Fruit fly (Drosophila melanogaster) whole organism, embryonic: Measurements from ENCODE around the gene CG13108.

Experiments used
- ATbp ChIP-seq: fragments of 200-800 bp; sonication (Bioruptor generic); optimal IDR thresholded peaks from 2 replicates; lab custom pipeline; 2017; ENCODE audit warnings: missing biosample characterization, mild to moderate bottlenecking, missing genetic modification characterization, missing genetic modification reagents
- Abd-B ChIP-seq: fragments of 200-800 bp; sonication (Bioruptor generic); optimal IDR thresholded peaks from 2 replicates; lab custom pipeline; 2018; ENCODE audit warnings: missing biosample characterization, mild to moderate bottlenecking, missing genetic modification characterization, moderate library complexity
- Adf1 ChIP-seq: fragments of 200-800 bp; sonication (Bioruptor generic); IDR thresholded peaks from 2 replicates; pipeline ENCODE4 v1.3.6; 2022; ENCODE audit warnings: missing biosample characterization, missing genetic modification characterization
- CG11560 ChIP-seq: fragments of 200-800 bp; sonication (Bioruptor generic); IDR thresholded peaks from 3 replicates; pipeline ENCODE4 v1.3.6; 2022; ENCODE audit warnings: missing biosample characterization, missing genetic modification characterization
- CG1233 ChIP-seq: fragments of 200-800 bp; sonication (Bioruptor generic); optimal IDR thresholded peaks from 4 replicates; lab custom pipeline; 2018; ENCODE audit warnings: missing biosample characterization, mild to moderate bottlenecking, missing genetic modification characterization
- CG13123 ChIP-seq: fragments of 200-800 bp; sonication (Bioruptor generic); optimal IDR thresholded peaks from 2 replicates; lab custom pipeline; 2016; ENCODE audit warnings: missing biosample characterization, missing genetic modification characterization
- CG15269 ChIP-seq: fragments of 200-800 bp; sonication (Bioruptor generic); optimal IDR thresholded peaks from 2 replicates; lab custom pipeline; 2018; ENCODE audit warnings: missing biosample characterization, mild to moderate bottlenecking, missing genetic modification characterization, moderate library complexity
- CG1832 ChIP-seq: fragments of 200-800 bp; sonication (Bioruptor generic); optimal IDR thresholded peaks from 2 replicates; lab custom pipeline; 2017; ENCODE audit warnings: missing biosample characterization, mild to moderate bottlenecking, missing genetic modification characterization, inconsistent platforms
- CG2199 ChIP-seq: fragments of 200-800 bp; sonication (Bioruptor generic); IDR thresholded peaks from 3 replicates; pipeline ENCODE4 v1.3.6; 2022; ENCODE audit warnings: missing biosample characterization, missing genetic modification characterization
- CG32767 ChIP-seq: fragments of 200-800 bp; sonication (Bioruptor generic); IDR thresholded peaks from 2 replicates; pipeline ENCODE4 v1.3.6; 2022; ENCODE audit warnings: missing biosample characterization, missing genetic modification characterization
- CG3838 ChIP-seq: fragments of 200-800 bp; sonication (Bioruptor generic); optimal IDR thresholded peaks from 3 replicates; lab custom pipeline; 2016; ENCODE audit warnings: missing biosample characterization, missing genetic modification characterization
- CG3847 ChIP-seq: fragments of 200-800 bp; sonication (Bioruptor generic); IDR thresholded peaks from 2 replicates; pipeline ENCODE4 v1.3.6; 2022; ENCODE audit warnings: missing biosample characterization, missing genetic modification characterization
- CG3995 ChIP-seq: fragments of 200-800 bp; sonication (Bioruptor generic); optimal IDR thresholded peaks from 3 replicates; lab custom pipeline; 2016; ENCODE audit warnings: missing biosample characterization, missing genetic modification characterization
- CG7928 ChIP-seq: fragments of 200-800 bp; sonication (Bioruptor generic); optimal IDR thresholded peaks from 2 replicates; lab custom pipeline; 2017; ENCODE audit warnings: missing biosample characterization, mild to moderate bottlenecking, missing genetic modification characterization
- CG7963 ChIP-seq: fragments of 200-800 bp; sonication (Bioruptor generic); IDR thresholded peaks from 3 replicates; pipeline ENCODE4 v1.3.6; 2022; ENCODE audit warnings: missing biosample characterization, missing genetic modification characterization; ENCODE audit not compliant: partially characterized antibody
- CG8359 ChIP-seq: fragments of 200-800 bp; sonication (Bioruptor generic); optimal IDR thresholded peaks from 2 replicates; lab custom pipeline; 2017; ENCODE audit warnings: missing biosample characterization, mild to moderate bottlenecking, missing genetic modification characterization, borderline replicate concordance
- CG8388 ChIP-seq: fragments of 200-800 bp; sonication (Bioruptor generic); optimal IDR thresholded peaks from 2 replicates; lab custom pipeline; 2019; ENCODE audit warnings: missing biosample characterization, mild to moderate bottlenecking, missing genetic modification characterization, moderate library complexity
- CG8924 ChIP-seq: fragments of 200-800 bp; optimal IDR thresholded peaks from 3 replicates; lab custom pipeline; 2019; ENCODE audit warnings: missing biosample characterization, mild to moderate bottlenecking, missing genetic modification characterization, moderate library complexity
- Eip74EF ChIP-seq, 2 experiments: fragments of 200-800 bp in 1 of 2; fragments of >200 bp in 1 of 2; sonication (Bioruptor generic) in 1 of 2; optimal IDR thresholded peaks; 2 replicates each; lab custom pipeline; 2017 to 2019; ENCODE audit warnings: missing biosample characterization in 2 of 2, missing genetic modification characterization in 2 of 2, mild to moderate bottlenecking in 1 of 2, moderate library complexity in 1 of 2
- Fer1 ChIP-seq: fragments of 200-800 bp; sonication (Bioruptor generic); optimal IDR thresholded peaks from 2 replicates; lab custom pipeline; 2017; ENCODE audit warnings: missing biosample characterization, mild to moderate bottlenecking, missing genetic modification characterization
- HmgD ChIP-seq: fragments of 200-800 bp; sonication (Bioruptor generic); optimal IDR thresholded peaks from 3 replicates; lab custom pipeline; 2016; ENCODE audit warnings: missing biosample characterization, missing genetic modification characterization
- Mad ChIP-seq: fragments of 200-800 bp; sonication (Bioruptor generic); optimal IDR thresholded peaks from 2 replicates; lab custom pipeline; 2016; ENCODE audit warnings: missing biosample characterization, missing genetic modification characterization
- Max ChIP-seq: fragments of 200-800 bp; sonication (Bioruptor generic); optimal IDR thresholded peaks from 2 replicates; lab custom pipeline; 2016; ENCODE audit warnings: missing biosample characterization, mild to moderate bottlenecking, missing genetic modification characterization
- Med ChIP-seq: fragments of 200-800 bp; sonication (Bioruptor generic); peaks from one replicate; lab custom pipeline; 2016; ENCODE audit warnings: missing biosample characterization, missing genetic modification characterization, mild to moderate bottlenecking, inconsistent platforms, moderate library complexity
- NK7.1 ChIP-seq: fragments of 200-800 bp; sonication (Bioruptor generic); optimal IDR thresholded peaks from 3 replicates; lab custom pipeline; 2016; ENCODE audit warnings: missing biosample characterization, missing genetic modification characterization
- Ptx1 ChIP-seq: fragments of 200-800 bp; sonication (Bioruptor generic); IDR thresholded peaks from 2 replicates; pipeline ENCODE4 v1.3.6; 2022; ENCODE audit warnings: missing biosample characterization, missing genetic modification characterization
- Sox100B ChIP-seq: fragments of 200-800 bp; sonication (Bioruptor generic); optimal IDR thresholded peaks from 3 replicates; lab custom pipeline; 2018; ENCODE audit warnings: missing biosample characterization, mild to moderate bottlenecking, missing genetic modification characterization
- Spps ChIP-seq: fragments of 200-800 bp; sonication (Bioruptor generic); optimal IDR thresholded peaks from 2 replicates; lab custom pipeline; 2018; ENCODE audit warnings: missing biosample characterization, mild to moderate bottlenecking, missing genetic modification characterization
- TFAM ChIP-seq: fragments of 200-800 bp; sonication (Bioruptor generic); optimal IDR thresholded peaks from 2 replicates; lab custom pipeline; 2017; ENCODE audit warnings: missing biosample characterization, missing genetic modification characterization, inconsistent platforms
- aop ChIP-seq: fragments of 200-800 bp; sonication (Bioruptor generic); IDR thresholded peaks from 2 replicates; pipeline ENCODE4 v1.3.6; 2022; ENCODE audit warnings: missing biosample characterization, missing genetic modification characterization
- ara ChIP-seq: fragments of 200-800 bp; sonication (Bioruptor generic); IDR thresholded peaks from 2 replicates; pipeline ENCODE4 v1.3.6; 2022; ENCODE audit warnings: missing biosample characterization, missing genetic modification characterization
- bigmax ChIP-seq: fragments of 200-800 bp; sonication (Bioruptor generic); optimal IDR thresholded peaks from 2 replicates; lab custom pipeline; 2018; ENCODE audit warnings: missing biosample characterization, mild to moderate bottlenecking, missing genetic modification characterization
- btn ChIP-seq: fragments of 200-800 bp; sonication (Bioruptor generic); optimal IDR thresholded peaks from 2 replicates; lab custom pipeline; 2016; ENCODE audit warnings: missing biosample characterization, missing genetic modification characterization
- dpn ChIP-seq, 2 experiments: fragments of 200-800 bp; sonication (Bioruptor generic); optimal IDR thresholded peaks; 3 replicates each; lab custom pipeline; 2016; ENCODE audit warnings: missing biosample characterization in 2 of 2, missing genetic modification characterization in 2 of 2
- fd96Cb ChIP-seq: fragments of 200-800 bp; sonication (Bioruptor generic); optimal IDR thresholded peaks from 2 replicates; lab custom pipeline; 2018; ENCODE audit warnings: missing biosample characterization, mild to moderate bottlenecking, missing genetic modification characterization, moderate library complexity
- gem ChIP-seq: fragments of 200-800 bp; sonication (Bioruptor generic); optimal IDR thresholded peaks from 2 replicates; lab custom pipeline; 2019; ENCODE audit warnings: missing biosample characterization, mild to moderate bottlenecking, missing genetic modification characterization, moderate library complexity
- grau ChIP-seq: fragments of 200-800 bp; optimal IDR thresholded peaks from 3 replicates; lab custom pipeline; 2019; ENCODE audit warnings: missing biosample characterization, mild to moderate bottlenecking, missing genetic modification characterization, moderate library complexity
- ind ChIP-seq: fragments of 200-800 bp; sonication (Bioruptor generic); optimal IDR thresholded peaks from 3 replicates; lab custom pipeline; 2016; ENCODE audit warnings: missing biosample characterization, missing genetic modification characterization
- insv ChIP-seq, 2 experiments: fragments of 200-800 bp; sonication (Bioruptor generic); optimal IDR thresholded peaks; 3 replicates each; lab custom pipeline; 2016 to 2018; ENCODE audit warnings: missing biosample characterization in 2 of 2, missing genetic modification characterization in 2 of 2
- jing ChIP-seq: fragments of 200-800 bp; sonication (Bioruptor generic); optimal IDR thresholded peaks from 2 replicates; lab custom pipeline; 2018; ENCODE audit warnings: missing biosample characterization, mild to moderate bottlenecking, missing genetic modification characterization
- jumu ChIP-seq: fragments of 200-800 bp; sonication (Bioruptor generic); optimal IDR thresholded peaks from 3 replicates; lab custom pipeline; 2016; ENCODE audit warnings: missing biosample characterization, missing genetic modification characterization
- mirr ChIP-seq: fragments of 200-800 bp; sonication (Bioruptor generic); optimal IDR thresholded peaks from 3 replicates; lab custom pipeline; 2018; ENCODE audit warnings: missing biosample characterization, mild to moderate bottlenecking, missing genetic modification characterization
- oc ChIP-seq: fragments of 200-800 bp; sonication (Bioruptor generic); optimal IDR thresholded peaks from 2 replicates; lab custom pipeline; 2018; ENCODE audit warnings: missing biosample characterization, mild to moderate bottlenecking, missing genetic modification characterization, moderate library complexity
- otp ChIP-seq: fragments of 200-800 bp; sonication (Bioruptor generic); IDR thresholded peaks from 3 replicates; pipeline ENCODE4, ENCODE4 v1.3.6; 2022; ENCODE audit warnings: missing biosample characterization, missing genetic modification characterization
- run ChIP-seq: fragments of 200-800 bp; sonication (Bioruptor generic); optimal IDR thresholded peaks from 3 replicates; lab custom pipeline; 2018; ENCODE audit warnings: missing biosample characterization, mild to moderate bottlenecking, missing genetic modification characterization
- sisA ChIP-seq: fragments of 200-800 bp; sonication (Bioruptor generic); IDR thresholded peaks from 2 replicates; pipeline ENCODE4 v1.3.6; 2022; ENCODE audit warnings: missing biosample characterization, missing genetic modification characterization
- tin ChIP-seq: fragments of 200-800 bp; sonication (Bioruptor generic); optimal IDR thresholded peaks from 3 replicates; lab custom pipeline; 2016; ENCODE audit warnings: missing biosample characterization, missing genetic modification characterization
- tio ChIP-seq: fragments of 200-800 bp; sonication (Bioruptor generic); optimal IDR thresholded peaks from 2 replicates; lab custom pipeline; 2017; ENCODE audit warnings: missing biosample characterization, missing genetic modification characterization, inconsistent platforms
- unc-4 ChIP-seq: fragments of 200-800 bp; sonication (Bioruptor generic); IDR thresholded peaks from 2 replicates; pipeline ENCODE4 v1.3.6; 2022; ENCODE audit warnings: missing biosample characterization, missing genetic modification characterization; ENCODE audit not compliant: partially characterized antibody

The CG13108 gene

DNA sequence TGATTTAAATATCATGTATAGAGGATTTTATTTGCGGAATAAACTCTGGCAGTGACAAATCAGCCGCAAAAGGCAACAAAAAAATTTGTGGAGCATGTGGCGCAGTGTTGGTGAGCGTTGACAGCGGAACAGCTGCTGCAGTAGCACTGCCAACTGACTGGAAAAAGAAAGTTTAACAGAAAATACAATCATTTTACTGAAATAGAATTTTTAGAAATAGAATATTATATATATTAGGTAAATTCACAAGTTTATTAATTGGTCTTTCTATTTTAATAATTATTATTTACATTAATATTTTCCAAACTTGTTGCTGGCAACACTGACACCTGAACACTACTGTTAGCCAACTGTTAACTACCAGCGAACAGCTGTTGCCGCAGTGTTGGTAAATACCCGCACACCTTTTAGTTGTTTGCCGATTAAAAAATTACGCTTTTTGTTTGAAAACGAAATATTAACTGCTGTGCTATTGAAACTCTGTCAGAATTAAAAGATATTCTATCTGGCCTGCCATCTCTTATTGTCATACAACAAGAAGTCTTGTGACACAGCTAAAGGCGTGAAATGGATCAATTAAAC lies 2.5 kb downstream of the CG13108 start, which contains the start of the genes CG9586 and tai (continued):
- TF ChIP-seq CG3838 (no peak), jing (peak; percentile 18), grau (tag; lab: Kevin White, UChicago) (peak; percentile 84), CG3847 (GFP tag; lab: Robert Waterston, UW) (peak; percentile 96), NK7.1 (peak; percentile 41), CG1832 (GFP tag; lab: Kevin White, UChicago) (no peak), oc (tag; lab: Kevin White, UChicago) (peak; percentile 76), Spps (tag; lab: Kevin White, UChicago) (peak; percentile 79), CG7963 (GFP tag; lab: Robert Waterston, UW) (no peak), ATbp (GFP tag; lab: Kevin White, UChicago) (peak; percentile 80), CG32767 (GFP tag; lab: Robert Waterston, UW) (peak; percentile 85), fd96Cb (tag; lab: Kevin White, UChicago) (peak; percentile 65), CG7928 (peak; percentile 65), ara (GFP tag; lab: Robert Waterston, UW) (peak; percentile 70; the same call in 1 of the 2 replicates), mirr (GFP tag; lab: Kevin White, UChicago) (peak; percentile 36), CG15269 (peak; percentile 83), CG1233 (GFP tag; lab: Kevin White, UChicago) (peak; percentile 70), unc-4 (GFP tag; lab: Robert Waterston, UW) (0 out of 2 replicates have a peak, but pooled peaks have one; percentile 46), CG13123 (GFP tag; lab: Kevin White, UChicago) (peak; percentile 77), dpn (GFP tag; optimal IDR thresholded peaks at IDR 0.05; lab: Kevin White, UChicago) (peak; percentile 51 to 91), sisA (GFP tag; lab: Robert Waterston, UW) (peak; percentile 73; the same call in 1 of the 2 replicates), HmgD (GFP tag; lab: Kevin White, UChicago) (no peak), run (tag; lab: Kevin White, UChicago) (peak; percentile 71), insv (GFP tag; optimal IDR thresholded peaks at IDR 0.05; lab: Kevin White, UChicago) (peak in 1 of 2 experiments; percentile 65), aop (GFP tag; lab: Robert Waterston, UW) (no peak), CG8388 (GFP tag; lab: Kevin White, UChicago) (peak; percentile 88), ind (peak; percentile 84), Mad (peak; percentile 63), CG2199 (no peak), otp (GFP tag; lab: Robert Waterston, UW) (peak; percentile 43; the same call in 1 of the 3 replicates), Sox100B (GFP tag; lab: Kevin White, UChicago) (peak; percentile 80), Adf1 (GFP tag; lab: Robert Waterston, UW) (peak; percentile 53), jumu (GFP tag; lab: Kevin White, UChicago) (no peak), CG11560 (peak; percentile 63; the same call in 2 of the 3 replicates), gem (tag; lab: Kevin White, UChicago) (peak; percentile 93), CG3995 (GFP tag; lab: Kevin White, UChicago) (peak; percentile 31), CG8359 (GFP tag; lab: Kevin White, UChicago) (peak; percentile 55), tio (peak; percentile 65), Abd-B (GFP tag; lab: Kevin White, UChicago) (peak; percentile 69), bigmax (GFP tag; lab: Kevin White, UChicago) (no peak), btn (GFP tag; lab: Kevin White, UChicago) (no peak), TFAM (GFP tag; lab: Kevin White, UChicago) (no peak), Fer1 (GFP tag; lab: Kevin White, UChicago) (peak; percentile 89), Med (GFP tag; lab: Kevin White, UChicago) (peak; percentile 90), Max (GFP tag; lab: Kevin White, UChicago) (peak; percentile 87), tin (GFP tag; lab: Kevin White, UChicago) (peak; percentile 85), Eip74EF (GFP tag; optimal IDR thresholded peaks at IDR 0.05; lab: Kevin White, UChicago) (peak in 1 of 2 experiments; percentile 47), Ptx1 (peak; percentile 88), CG8924 (tag; lab: Kevin White, UChicago) (peak; percentile 90)
